Worm (Caenorhabditis elegans): ENCODE results near the gene abcf-1.

abcf-1 gene

ce11 chrV:12811126-12811525 is 48.0 kb upstream of the abcf-1 start, which contains the start of gene ZC443.2:
ZC443.2 (minus strand) TSS chrV:12811192.
- TF ChIP-seq hlh-12 (tag; optimal IDR thresholded peaks at IDR 0.05): no peak
- no peak for TF ChIP-seq cebp-2 (GFP tag; IDR thresholded peaks at IDR 0.05)
- TF ChIP-seq atf-7 (tag; optimal IDR thresholded peaks at IDR 0.05): no peak
- no peak for TF ChIP-seq lin-40 (tag; optimal IDR thresholded peaks at IDR 0.05)
- no peak for TF ChIP-seq snpc-4 (GFP tag; optimal IDR thresholded peaks at IDR 0.05)
- TF ChIP-seq snpc-4 (tag; optimal IDR thresholded peaks at IDR 0.05): no peak
- peak; percentile 47 for TF ChIP-seq ceh-27 (GFP tag; optimal IDR thresholded peaks at IDR 0.05)

ce11 chrV:12809876-12810275 is 46.7 kb upstream of the abcf-1 start, which contains the start of gene ZC443.1:
ZC443.1 (minus strand) TSS chrV:12810080.
- TF ChIP-seq F52B5.7 (tag; optimal IDR thresholded peaks at IDR 0.05): no peak
- TF ChIP-seq ztf-26 (tag; optimal IDR thresholded peaks at IDR 0.05): no peak
- no peak for TF ChIP-seq repo-1 (tag; optimal IDR thresholded peaks at IDR 0.05)
- TF ChIP-seq pbrm-1 (GFP tag; IDR thresholded peaks at IDR 0.05): no peak
- TF ChIP-seq nfyb-1 (GFP tag; IDR thresholded peaks at IDR 0.05): no peak
- TF ChIP-seq Y79H2A.3 (GFP tag; conservative IDR thresholded peaks at IDR 0.05): no peak
- TF ChIP-seq xnd-1 (tag; optimal IDR thresholded peaks at IDR 0.05): no peak
- no peak for TF ChIP-seq efl-1 (GFP tag; optimal IDR thresholded peaks at IDR 0.05)
- TF ChIP-seq F39B2.1 (GFP tag; IDR thresholded peaks at IDR 0.05): no peak
- no peak for TF ChIP-seq K12H6.12 (tag; optimal IDR thresholded peaks at IDR 0.05)
- no peak for TF ChIP-seq ccch-3 (GFP tag; optimal IDR thresholded peaks at IDR 0.05)
- TF ChIP-seq unc-62 (GFP tag; optimal IDR thresholded peaks at IDR 0.05): no peak
- TF ChIP-seq ekl-4 (GFP tag; IDR thresholded peaks at IDR 0.05): no peak
- TF ChIP-seq lin-54 (GFP tag; optimal IDR thresholded peaks at IDR 0.05): no peak
- TF ChIP-seq sea-2 (GFP tag; IDR thresholded peaks at IDR 0.05): no peak
- TF ChIP-seq nfya-1 (tag; optimal IDR thresholded peaks at IDR 0.05; ENCODE audit: borderline replicate concordance, insufficient read depth): no peak

- TF ChIP-seq aptf-2 (GFP tag; conservative IDR thresholded peaks at IDR 0.05) (no peak), ets-4 (GFP tag; optimal IDR thresholded peaks at IDR 0.05) (no peak), mes-4 (tag; optimal IDR thresholded peaks at IDR 0.05) (no peak), F39B2.1 (GFP tag; IDR thresholded peaks at IDR 0.05) (no peak), ceh-79 (tag; optimal IDR thresholded peaks at IDR 0.05) (no peak), ceh-100 (GFP tag; IDR thresholded peaks at IDR 0.05) (no peak), dox-1 (GFP tag; IDR thresholded peaks at IDR 0.05) (no peak), ztf-28 (GFP tag; IDR thresholded peaks at IDR 0.05) (no peak), mxl-1 (tag; optimal IDR thresholded peaks at IDR 0.05) (no peak), B0261.1 (tag; optimal IDR thresholded peaks at IDR 0.05) (no peak), him-1 (tag; optimal IDR thresholded peaks at IDR 0.05) (no peak), hmg-1.2 (GFP tag; IDR thresholded peaks at IDR 0.05) (no peak), nhr-90 (tag; optimal IDR thresholded peaks at IDR 0.05) (no peak), athp-1 (tag; optimal IDR thresholded peaks at IDR 0.05) (no peak), Y79H2A.3 (GFP tag; conservative IDR thresholded peaks at IDR 0.05) (no peak), ZK185.1 (tag; optimal IDR thresholded peaks at IDR 0.05; ENCODE audit: poor library complexity, severe bottlenecking) (no peak), F52B5.7 (tag; optimal IDR thresholded peaks at IDR 0.05) (no peak), Y67H2A.10 (GFP tag; conservative IDR thresholded peaks at IDR 0.05) (no peak), nhr-27 (tag; optimal IDR thresholded peaks at IDR 0.05) (no peak)
These were observed 43.0 kb upstream of the abcf-1 start, which contains the start of gene ZC443.7 for ce11 chrV:12806190-12806589. ZC443.7 (plus strand) TSS chrV:12806490.
